ENCODE assay signal across 2 worm cellular contexts in genomic region chrX:16808526-16808925, ce11.
TF ChIP-seq lines count a peak whose summit lies in the region.

No protein-coding gene starts in this region.

TF ChIP-seq in whole organism, L4 larva, 104 proteins besides CTCF, POLR2A, EP300 and RAD21:
- TF ChIP-seq aha-1 (tag; lab: Kevin White, UChicago) (peak; percentile 13), zfp-3 (GFP tag; conservative IDR thresholded peaks at IDR 0.05; lab: Robert Waterston, UW) (no peak), set-16 (GFP tag; IDR thresholded peaks at IDR 0.05; lab: Robert Waterston, UW) (peak; percentile 95)

TF ChIP-seq in whole organism, young adult, 124 proteins besides CTCF, POLR2A, EP300 and RAD21:
- TF ChIP-seq ztf-22 (GFP tag; optimal IDR thresholded peaks at IDR 0.05; lab: Kevin White, UChicago) (no peak), egrh-3 (GFP tag; IDR thresholded peaks at IDR 0.05; lab: Robert Waterston, UW) (peak; percentile 90), ztf-18 (tag; optimal IDR thresholded peaks at IDR 0.05; lab: Kevin White, UChicago) (no peak), unc-130 (GFP tag; optimal IDR thresholded peaks at IDR 0.05; lab: Kevin White, UChicago) (no peak), mcd-1 (GFP tag; IDR thresholded peaks at IDR 0.05; lab: Robert Waterston, UW) (peak; percentile 18; the same call in 1 of the 2 replicates), mxl-1 (tag; optimal IDR thresholded peaks at IDR 0.05; lab: Kevin White, UChicago) (no peak), ztf-6 (GFP tag; IDR thresholded peaks at IDR 0.05; lab: Robert Waterston, UW) (no peak), dpff-1 (tag; optimal IDR thresholded peaks at IDR 0.05; lab: Kevin White, UChicago) (no peak), chd-7 (tag; optimal IDR thresholded peaks at IDR 0.05; lab: Kevin White, UChicago) (no peak), T07F8.4 (tag; optimal IDR thresholded peaks at IDR 0.05; lab: Kevin White, UChicago) (no peak), aptf-3 (GFP tag; IDR thresholded peaks at IDR 0.05; lab: Robert Waterston, UW) (no peak), F52B5.7 (tag; optimal IDR thresholded peaks at IDR 0.05; lab: Kevin White, UChicago) (no peak), zfh-2 (GFP tag; conservative IDR thresholded peaks at IDR 0.05; lab: Robert Waterston, UW) (peak; percentile 92), madf-3 (GFP tag; IDR thresholded peaks at IDR 0.05; lab: Robert Waterston, UW) (no peak), akir-1 (GFP tag; optimal IDR thresholded peaks at IDR 0.05; lab: Kevin White, UChicago) (no peak), K11D2.4 (GFP tag; IDR thresholded peaks at IDR 0.05; lab: Robert Waterston, UW) (no peak)
